Fruit fly (Drosophila melanogaster) whole organism, embryonic: ENCODE measurements around the gene anox.
A peak's percentile ranks its signal among the peaks of the same experiment; 100 is the strongest.

Source experiments
- Ada2b ChIP-seq: fragments of 200-800 bp; sonication (Bioruptor generic); IDR thresholded peaks from 2 replicates; pipeline ENCODE4 v1.3.6; 2022; ENCODE audit warnings: missing biosample characterization, missing genetic modification characterization
- Adf1 ChIP-seq: fragments of 200-800 bp; sonication (Bioruptor generic); IDR thresholded peaks from 2 replicates; pipeline ENCODE4 v1.3.6; 2022; ENCODE audit warnings: missing biosample characterization, missing genetic modification characterization
- Bteb2 ChIP-seq: fragments of 200-800 bp; sonication (Bioruptor generic); optimal IDR thresholded peaks from 2 replicates; lab custom pipeline; 2016; ENCODE audit warnings: missing biosample characterization, missing genetic modification characterization
- CG12391 ChIP-seq: fragments of 200-800 bp; sonication (Bioruptor generic); optimal IDR thresholded peaks from 3 replicates; lab custom pipeline; 2018; ENCODE audit warnings: missing biosample characterization, mild to moderate bottlenecking, missing genetic modification characterization, moderate library complexity
- CG12769 ChIP-seq: fragments of 200-800 bp; sonication (Bioruptor generic); optimal IDR thresholded peaks from 2 replicates; lab custom pipeline; 2019; ENCODE audit warnings: missing biosample characterization, mild to moderate bottlenecking, missing genetic modification characterization, moderate library complexity
- CG13287 ChIP-seq: fragments of 200-800 bp; sonication (Bioruptor generic); IDR thresholded peaks from 2 replicates; pipeline ENCODE4 v1.3.6; 2022; ENCODE audit warnings: missing biosample characterization, missing genetic modification characterization; ENCODE audit not compliant: partially characterized antibody
- CG13296 ChIP-seq: fragments of 200-800 bp; sonication (Bioruptor generic); optimal IDR thresholded peaks from 3 replicates; lab custom pipeline; 2018; ENCODE audit warnings: missing biosample characterization, mild to moderate bottlenecking, missing genetic modification characterization
- CG14965 ChIP-seq: fragments of 200-800 bp; sonication (Bioruptor generic); optimal IDR thresholded peaks from 2 replicates; lab custom pipeline; 2016; ENCODE audit warnings: missing biosample characterization, missing genetic modification characterization, borderline replicate concordance
- CG1529 ChIP-seq: fragments of 200-800 bp; sonication (Bioruptor generic); optimal IDR thresholded peaks from 3 replicates; lab custom pipeline; 2018; ENCODE audit warnings: missing biosample characterization, missing genetic modification characterization
- CG17568 ChIP-seq: fragments of 200-800 bp; sonication (Bioruptor generic); optimal IDR thresholded peaks from 2 replicates; lab custom pipeline; 2018; ENCODE audit warnings: missing biosample characterization, mild to moderate bottlenecking, missing genetic modification characterization, moderate library complexity
- CG17612 ChIP-seq: fragments of 200-800 bp; sonication (Bioruptor generic); IDR thresholded peaks from 2 replicates; pipeline ENCODE4 v1.3.6; 2022; ENCODE audit warnings: missing biosample characterization, missing genetic modification characterization
- CG30020 ChIP-seq: fragments of 200-800 bp; optimal IDR thresholded peaks from 2 replicates; lab custom pipeline; 2019; ENCODE audit warnings: missing biosample characterization, mild to moderate bottlenecking, missing genetic modification characterization, moderate library complexity
- CG32532 ChIP-seq: fragments of 200-800 bp; sonication (Bioruptor generic); IDR thresholded peaks from 2 replicates; pipeline ENCODE4 v1.3.6; 2022; ENCODE audit warnings: missing biosample characterization, missing genetic modification characterization
- CG3407 ChIP-seq: fragments of 200-800 bp; sonication (Bioruptor generic); optimal IDR thresholded peaks from 2 replicates; lab custom pipeline; 2018; ENCODE audit warnings: missing biosample characterization, mild to moderate bottlenecking, missing genetic modification characterization
- CG5953 ChIP-seq: fragments of 200-800 bp; sonication (Bioruptor generic); IDR thresholded peaks from 2 replicates; pipeline ENCODE4 v1.3.6; 2022; ENCODE audit warnings: missing biosample characterization, missing genetic modification characterization
- CG6175 ChIP-seq: fragments of 200-800 bp; sonication (Bioruptor generic); IDR thresholded peaks from 3 replicates; pipeline ENCODE4 v1.3.6; 2022; ENCODE audit warnings: missing biosample characterization, missing genetic modification characterization
- CG8290 ChIP-seq, 3 experiments: fragments of 200-800 bp; sonication (Bioruptor generic); optimal IDR thresholded peaks; 2 replicates each; lab custom pipeline; 2016 to 2019; ENCODE audit warnings: missing biosample characterization in 3 of 3, missing genetic modification characterization in 3 of 3, mild to moderate bottlenecking in 2 of 3, moderate library complexity in 1 of 3
- CG9876 ChIP-seq: fragments of 200-800 bp; sonication (Bioruptor generic); optimal IDR thresholded peaks from 2 replicates; lab custom pipeline; 2016; ENCODE audit warnings: missing biosample characterization, missing genetic modification characterization
- CHES-1-like ChIP-seq: fragments of 200-800 bp; sonication (Bioruptor generic); optimal IDR thresholded peaks from 2 replicates; lab custom pipeline; 2016; ENCODE audit warnings: missing biosample characterization, missing genetic modification characterization
- CrebB ChIP-seq: fragments of 200-800 bp; sonication (Bioruptor generic); optimal IDR thresholded peaks from 3 replicates; lab custom pipeline; 2018; ENCODE audit warnings: missing biosample characterization, mild to moderate bottlenecking, missing genetic modification characterization
- GATAe ChIP-seq: fragments of 200-800 bp; sonication (Bioruptor generic); conservative IDR thresholded peaks from 2 replicates; pipeline ENCODE4 v1.3.6; 2022; ENCODE audit warnings: missing biosample characterization, missing genetic modification characterization
- HLHmδ ChIP-seq: fragments of 200-800 bp; sonication (Bioruptor generic); optimal IDR thresholded peaks from 2 replicates; lab custom pipeline; 2018; ENCODE audit warnings: missing biosample characterization, mild to moderate bottlenecking, missing genetic modification characterization, moderate library complexity
- Hr39 ChIP-seq: fragments of >200 bp; optimal IDR thresholded peaks from 2 replicates; lab custom pipeline; 2017
- Hr78 ChIP-seq, 2 experiments: fragments of 200-800 bp in 1 of 2; fragments of >200 bp in 1 of 2; sonication (Bioruptor generic) in 1 of 2; optimal IDR thresholded peaks; 2 replicates each; lab custom pipeline; 2017 to 2019; ENCODE audit warnings: missing biosample characterization in 2 of 2, missing genetic modification characterization in 2 of 2, mild to moderate bottlenecking in 1 of 2, moderate library complexity in 1 of 2
- Nf-YA ChIP-seq: fragments of 200-800 bp; sonication (Bioruptor generic); IDR thresholded peaks from 2 replicates; pipeline ENCODE4 v1.3.6; 2022; ENCODE audit warnings: missing biosample characterization, missing genetic modification characterization
- Scr ChIP-seq: fragments of 200-800 bp; sonication (Bioruptor generic); IDR thresholded peaks from 2 replicates; pipeline ENCODE4 v1.3.6; 2022; ENCODE audit warnings: missing biosample characterization, missing genetic modification characterization; ENCODE audit not compliant: partially characterized antibody
- Six4 ChIP-seq: fragments of 200-800 bp; sonication (Bioruptor generic); optimal IDR thresholded peaks from 2 replicates; lab custom pipeline; 2016; ENCODE audit warnings: missing biosample characterization, missing genetic modification characterization
- Sox100B ChIP-seq: fragments of 200-800 bp; sonication (Bioruptor generic); optimal IDR thresholded peaks from 3 replicates; lab custom pipeline; 2018; ENCODE audit warnings: missing biosample characterization, mild to moderate bottlenecking, missing genetic modification characterization
- amos ChIP-seq: fragments of 200-800 bp; sonication (Bioruptor generic); IDR thresholded peaks from 2 replicates; pipeline ENCODE4 v1.3.6; 2022; ENCODE audit warnings: missing biosample characterization, missing genetic modification characterization; ENCODE audit not compliant: partially characterized antibody
- ci ChIP-seq: fragments of 200-800 bp; sonication (Bioruptor generic); IDR thresholded peaks from 3 replicates; pipeline ENCODE4 v1.3.6; 2022; ENCODE audit warnings: missing biosample characterization, missing genetic modification characterization
- da ChIP-seq: fragments of 200-800 bp; sonication (Bioruptor generic); optimal IDR thresholded peaks from 2 replicates; lab custom pipeline; 2016; ENCODE audit warnings: missing biosample characterization, missing genetic modification characterization
- eve ChIP-seq, 2 experiments: fragments of >200 bp; optimal IDR thresholded peaks; 2 replicates each; lab custom pipeline; 2017; ENCODE audit warnings: missing biosample characterization in 2 of 2, missing genetic modification characterization in 2 of 2
- ewg ChIP-seq: fragments of 200-800 bp; sonication (Bioruptor generic); optimal IDR thresholded peaks from 3 replicates; lab custom pipeline; 2017; ENCODE audit warnings: mild to moderate bottlenecking, missing biosample characterization, missing genetic modification reagents, missing genetic modification characterization
- gce ChIP-seq: fragments of 200-800 bp; sonication (Bioruptor generic); IDR thresholded peaks from 3 replicates; pipeline ENCODE4 v1.3.6; 2022; ENCODE audit warnings: missing biosample characterization, missing genetic modification characterization
- gsb-n ChIP-seq: fragments of 200-800 bp; sonication (Bioruptor generic); optimal IDR thresholded peaks from 3 replicates; lab custom pipeline; 2018; ENCODE audit warnings: missing biosample characterization, mild to moderate bottlenecking, missing genetic modification characterization
- inv ChIP-seq: fragments of 200-800 bp; sonication (Bioruptor generic); IDR thresholded peaks from 2 replicates; pipeline ENCODE4 v1.3.6; 2022; ENCODE audit warnings: missing biosample characterization, missing genetic modification characterization; ENCODE audit not compliant: partially characterized antibody
- kay ChIP-seq: fragments of 200-800 bp; sonication (Bioruptor generic); optimal IDR thresholded peaks from 2 replicates; lab custom pipeline; 2016; ENCODE audit warnings: missing biosample characterization, missing genetic modification characterization
- knrl ChIP-seq: fragments of 200-800 bp; sonication (Bioruptor generic); IDR thresholded peaks from 3 replicates; pipeline ENCODE4 v1.3.6; 2022; ENCODE audit warnings: missing biosample characterization, missing genetic modification characterization; ENCODE audit not compliant: partially characterized antibody
- mld ChIP-seq: fragments of 200-800 bp; sonication (Bioruptor generic); IDR thresholded peaks from 3 replicates; pipeline ENCODE4 v1.3.6; 2022; ENCODE audit warnings: missing biosample characterization, missing genetic modification characterization; ENCODE audit not compliant: partially characterized antibody
- nerfin-2 ChIP-seq: fragments of 200-800 bp; sonication (Bioruptor generic); IDR thresholded peaks from 2 replicates; pipeline ENCODE4 v1.3.6; 2022; ENCODE audit warnings: missing biosample characterization, missing genetic modification characterization; ENCODE audit not compliant: partially characterized antibody
- pita ChIP-seq: fragments of 200-800 bp; sonication (Bioruptor generic); optimal IDR thresholded peaks from 2 replicates; lab custom pipeline; 2017; ENCODE audit warnings: missing biosample characterization, mild to moderate bottlenecking, missing genetic modification characterization
- prd ChIP-seq, 3 experiments: fragments of >200 bp in 2 of 3; fragments of 200-800 bp in 1 of 3; sonication (Bioruptor generic) in 1 of 3; optimal IDR thresholded peaks in 2 of 3; IDR thresholded peaks in 1 of 3; 2 replicates in 2 of 3; 3 replicates in 1 of 3; pipeline versions ENCODE4 v1.3.6 to Lab custom; 2017 to 2022; ENCODE audit warnings: missing biosample characterization in 1 of 3, missing genetic modification characterization in 1 of 3
- pros ChIP-seq: fragments of 200-800 bp; sonication (Bioruptor generic); optimal IDR thresholded peaks from 3 replicates; lab custom pipeline; 2019; ENCODE audit warnings: missing biosample characterization, mild to moderate bottlenecking, missing genetic modification characterization, moderate library complexity
- pzg ChIP-seq: fragments of 200-800 bp; sonication (Bioruptor generic); optimal IDR thresholded peaks from 3 replicates; lab custom pipeline; 2018; ENCODE audit warnings: missing biosample characterization, mild to moderate bottlenecking, missing genetic modification characterization, moderate library complexity
- repo ChIP-seq: fragments of 200-800 bp; sonication (Bioruptor generic); optimal IDR thresholded peaks from 2 replicates; lab custom pipeline; 2016; ENCODE audit warnings: missing biosample characterization, missing genetic modification characterization
- sob ChIP-seq: fragments of 200-800 bp; sonication (Bioruptor generic); IDR thresholded peaks from 2 replicates; pipeline ENCODE4 v1.3.6; 2022; ENCODE audit warnings: missing biosample characterization, missing genetic modification characterization
- tx ChIP-seq: fragments of 200-800 bp; sonication (Bioruptor generic); optimal IDR thresholded peaks from 2 replicates; lab custom pipeline; 2016; ENCODE audit warnings: missing biosample characterization, missing genetic modification characterization
- wor ChIP-seq: fragments of 200-800 bp; sonication (Bioruptor generic); IDR thresholded peaks from 2 replicates; pipeline ENCODE4 v1.3.6; 2022; ENCODE audit warnings: missing biosample characterization, missing genetic modification characterization

Gene anox

dm6 chrX:21323933-21324688 lies 5.0 kb upstream of the anox start, which contains the start of the genes Dd and CG1486 (continued):
- TF ChIP-seq Hr39 (lab: Kevin White, UChicago): no peak
- peak; percentile 91 for TF ChIP-seq Scr
- peak; percentile 24 for TF ChIP-seq CG12391 (tag; lab: Kevin White, UChicago)
- TF ChIP-seq Ada2b (GFP tag; lab: Robert Waterston, UW): no peak
- no peak for TF ChIP-seq CG9876 (GFP tag; lab: Kevin White, UChicago)
- peak; percentile 66 for TF ChIP-seq pita (GFP tag; lab: Kevin White, UChicago)
- TF ChIP-seq mld: peak; percentile 78; the same call in 2 of the 3 replicates
- TF ChIP-seq CG5953 (GFP tag; lab: Robert Waterston, UW): no peak
- TF ChIP-seq Adf1 (GFP tag; lab: Robert Waterston, UW): no peak
- TF ChIP-seq nerfin-2 (GFP tag; lab: Robert Waterston, UW): peak; percentile 84
- no peak for TF ChIP-seq Sox100B (GFP tag; lab: Kevin White, UChicago)
- TF ChIP-seq CG17612 (GFP tag; lab: Robert Waterston, UW): no peak
- TF ChIP-seq CG32532 (GFP tag; lab: Robert Waterston, UW): no peak
- peak; percentile 30 for TF ChIP-seq ewg (GFP tag; lab: Kevin White, UChicago)
- no peak for TF ChIP-seq wor (GFP tag; lab: Robert Waterston, UW)
- TF ChIP-seq CrebB (tag; lab: Kevin White, UChicago): no peak
- TF ChIP-seq knrl: peak; percentile 93
- peak; percentile 93 for TF ChIP-seq amos (GFP tag; lab: Robert Waterston, UW)
- TF ChIP-seq pzg (GFP tag; lab: Kevin White, UChicago): peak; percentile 93
- no peak for TF ChIP-seq CG1529 (GFP tag; lab: Kevin White, UChicago)
- TF ChIP-seq inv (GFP tag; lab: Robert Waterston, UW): peak; percentile 89
- peak; percentile 80 for TF ChIP-seq CG13287 (GFP tag; lab: Robert Waterston, UW)
- TF ChIP-seq CG12769 (tag; lab: Kevin White, UChicago): no peak
- TF ChIP-seq gsb-n (tag; lab: Kevin White, UChicago): no peak
- TF ChIP-seq CG14965 (GFP tag; lab: Kevin White, UChicago): no peak
- TF ChIP-seq pros (GFP tag; lab: Kevin White, UChicago): no peak
- no peak for TF ChIP-seq prd (optimal IDR thresholded peaks at IDR 0.05; lab: Kevin White, UChicago)
- TF ChIP-seq prd (GFP tag; IDR thresholded peaks at IDR 0.05; lab: Robert Waterston, UW): no peak
- no peak for TF ChIP-seq Nf-YA (GFP tag; lab: Robert Waterston, UW)
- TF ChIP-seq ci (GFP tag; lab: Robert Waterston, UW): no peak; the same call in 2 of the 3 replicates
- TF ChIP-seq eve (GFP tag; optimal IDR thresholded peaks at IDR 0.05; lab: Kevin White, UChicago): no peak
- TF ChIP-seq repo (GFP tag; lab: Kevin White, UChicago): no peak
- TF ChIP-seq CG17568: no peak
- no peak for TF ChIP-seq CG8290 (GFP tag; optimal IDR thresholded peaks at IDR 0.05; lab: Kevin White, UChicago)
- TF ChIP-seq CG8290 (tag; optimal IDR thresholded peaks at IDR 0.05; lab: Kevin White, UChicago): no peak
- no peak for TF ChIP-seq sob (GFP tag; lab: Robert Waterston, UW)
- no peak for TF ChIP-seq Hr78 (GFP tag; optimal IDR thresholded peaks at IDR 0.05; lab: Kevin White, UChicago)
- peak; percentile 42 for TF ChIP-seq CG30020
- TF ChIP-seq HLHmδ: peak; percentile 23
- no peak for TF ChIP-seq Bteb2 (GFP tag; lab: Kevin White, UChicago)
- TF ChIP-seq kay: peak; percentile 55
- no peak for TF ChIP-seq CG13296 (GFP tag; lab: Kevin White, UChicago)
- TF ChIP-seq Six4 (GFP tag; lab: Kevin White, UChicago): no peak
- no peak for TF ChIP-seq CG3407 (GFP tag; lab: Kevin White, UChicago)
- TF ChIP-seq GATAe (GFP tag; lab: Robert Waterston, UW): no peak
- no peak for TF ChIP-seq CG6175 (GFP tag; lab: Robert Waterston, UW)
- no peak for TF ChIP-seq da (GFP tag; lab: Kevin White, UChicago)
- peak; percentile 61 for TF ChIP-seq CHES-1-like
- TF ChIP-seq gce: no peak
- no peak for TF ChIP-seq tx (GFP tag; lab: Kevin White, UChicago)
